Fruit fly (Drosophila melanogaster): Measurements from ENCODE around the gene CG33500.

CG33500 gene

DNA sequence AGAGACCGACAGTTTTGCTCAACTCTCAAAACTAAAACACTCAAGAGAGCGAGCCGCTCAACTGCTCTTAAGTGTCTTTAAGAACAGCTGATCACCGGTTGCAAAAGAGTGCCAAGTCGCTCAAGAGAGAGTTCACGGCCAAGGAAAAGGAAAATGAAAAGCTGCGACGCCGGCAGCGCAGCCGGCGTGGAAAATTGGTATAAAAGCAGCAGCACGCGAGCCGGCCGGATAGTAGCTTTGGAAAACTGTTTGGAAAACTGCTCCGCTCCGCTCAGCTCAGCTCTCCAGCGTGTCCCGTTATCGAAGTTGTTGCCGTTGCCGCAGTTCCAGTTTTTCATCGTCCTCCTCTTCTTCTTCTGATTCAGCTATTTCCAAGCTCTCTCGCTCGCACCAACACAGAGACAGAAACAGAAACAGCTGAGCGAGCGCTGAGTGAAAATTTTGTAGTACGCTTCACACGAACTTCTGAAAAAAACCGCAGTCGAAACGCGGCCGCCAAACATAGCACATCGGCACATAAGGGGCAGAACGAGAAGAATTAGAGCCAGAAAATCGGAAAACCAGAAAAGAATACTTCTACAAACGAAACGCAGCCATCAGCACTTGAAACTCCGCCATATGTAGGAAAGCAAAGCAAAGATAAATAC is 21.0 kb upstream of the CG33500 start, which contains the start of gene chrb (continued):
- TF ChIP-seq Sry-δ (GFP tag; optimal IDR thresholded peaks at IDR 0.05), result peak; percentile 20
- no peak for TF ChIP-seq MBD-R2 (GFP tag; IDR thresholded peaks at IDR 0.05)
- TF ChIP-seq CG10543 (GFP tag; optimal IDR thresholded peaks at IDR 0.05), result peak; percentile 74
- peak; percentile 31 to 62 for TF ChIP-seq Hr51 (GFP tag; optimal IDR thresholded peaks at IDR 0.05)
- peak; percentile 77 for TF ChIP-seq oc (tag; optimal IDR thresholded peaks at IDR 0.05)
- peak; percentile 58 for TF ChIP-seq Deaf1 (tag; optimal IDR thresholded peaks at IDR 0.05)
- no peak; the same call in 2 of the 3 replicates for TF ChIP-seq CG11093 (GFP tag; IDR thresholded peaks at IDR 0.05)
- no peak for TF ChIP-seq CG10654 (GFP tag; optimal IDR thresholded peaks at IDR 0.05)
- TF ChIP-seq eve (GFP tag; optimal IDR thresholded peaks at IDR 0.05), result no peak
- TF ChIP-seq Usf (GFP tag; optimal IDR thresholded peaks at IDR 0.05), result no peak
- no peak for TF ChIP-seq Sin3A (optimal IDR thresholded peaks at IDR 0.05)
- TF ChIP-seq salm (tag; optimal IDR thresholded peaks at IDR 0.05), result peak; percentile 38
- TF ChIP-seq Lim3 (GFP tag; IDR thresholded peaks at IDR 0.05), result no peak
- no peak for TF ChIP-seq CG7357 (GFP tag; IDR thresholded peaks at IDR 0.05)
- peak; percentile 41 for TF ChIP-seq CG17802 (tag; optimal IDR thresholded peaks at IDR 0.05)
- peak; percentile 35 for TF ChIP-seq YL-1 (GFP tag; optimal IDR thresholded peaks at IDR 0.05)
- TF ChIP-seq CG18011 (GFP tag; optimal IDR thresholded peaks at IDR 0.05), result no peak
- peak; percentile 26 for TF ChIP-seq maf-S (GFP tag; optimal IDR thresholded peaks at IDR 0.05)
- TF ChIP-seq CG2712 (tag; optimal IDR thresholded peaks at IDR 0.05), result peak; percentile 56
- TF ChIP-seq lab (GFP tag; optimal IDR thresholded peaks at IDR 0.05), result peak; percentile 79
- peak; percentile 2 for TF ChIP-seq MESR4 (GFP tag; optimal IDR thresholded peaks at IDR 0.05)
- no peak for TF ChIP-seq pan (optimal IDR thresholded peaks at IDR 0.05)
- no peak for TF ChIP-seq pan (GFP tag; optimal IDR thresholded peaks at IDR 0.05 in 1 of 2, IDR thresholded peaks at IDR 0.05 in 1 of 2)
- peak; percentile 71 for TF ChIP-seq repo (GFP tag; optimal IDR thresholded peaks at IDR 0.05)
- TF ChIP-seq Six4 (GFP tag; optimal IDR thresholded peaks at IDR 0.05), result peak; percentile 40
- no peak for TF ChIP-seq Gsc (GFP tag; IDR thresholded peaks at IDR 0.05)
- no peak for TF ChIP-seq CG8478 (optimal IDR thresholded peaks at IDR 0.05)
- peak; percentile 46 for TF ChIP-seq CG18262 (tag; optimal IDR thresholded peaks at IDR 0.05)
- TF ChIP-seq scrt (GFP tag; optimal IDR thresholded peaks at IDR 0.05), result peak; percentile 69
- TF ChIP-seq aop (GFP tag; IDR thresholded peaks at IDR 0.05), result no peak
- no peak for TF ChIP-seq sc (optimal IDR thresholded peaks at IDR 0.05)
- no peak for TF ChIP-seq sc (GFP tag; optimal IDR thresholded peaks at IDR 0.05)
- TF ChIP-seq Dref (GFP tag; IDR thresholded peaks at IDR 0.05), result no peak
- TF ChIP-seq Ravus (GFP tag; IDR thresholded peaks at IDR 0.05), result no peak
- TF ChIP-seq Xrp1 (GFP tag; IDR thresholded peaks at IDR 0.05), result peak; percentile 58; the same call in 1 of the 2 replicates
- peak; percentile 43; the same call in 1 of the 3 replicates for TF ChIP-seq CG16813 (GFP tag; IDR thresholded peaks at IDR 0.05; ENCODE audit: partially characterized antibody)
- TF ChIP-seq CG9876 (GFP tag; optimal IDR thresholded peaks at IDR 0.05), result peak; percentile 47
- peak; percentile 18; the same call in 1 of the 2 replicates for TF ChIP-seq lmd (GFP tag; IDR thresholded peaks at IDR 0.05)
- TF ChIP-seq insv (GFP tag; optimal IDR thresholded peaks at IDR 0.05), result peak in 1 of 2 experiments; percentile 39
- no peak for TF ChIP-seq CG30020 (tag; optimal IDR thresholded peaks at IDR 0.05)
- TF ChIP-seq Drgx (GFP tag; IDR thresholded peaks at IDR 0.05), result peak; percentile 71
- TF ChIP-seq unc-4 (GFP tag; IDR thresholded peaks at IDR 0.05; ENCODE audit: partially characterized antibody), result peak; percentile 51
- peak; percentile 50; the same call in 2 of the 3 replicates for TF ChIP-seq knrl (GFP tag; IDR thresholded peaks at IDR 0.05; ENCODE audit: partially characterized antibody)
- TF ChIP-seq Bteb2 (GFP tag; optimal IDR thresholded peaks at IDR 0.05), result no peak
- peak; percentile 59 for TF ChIP-seq ewg (GFP tag; optimal IDR thresholded peaks at IDR 0.05)
- TF ChIP-seq CG3163 (GFP tag; optimal IDR thresholded peaks at IDR 0.05), result peak; percentile 99
- TF ChIP-seq sens-2 (GFP tag; IDR thresholded peaks at IDR 0.05), result 0 out of 2 replicates have a peak, but pooled peaks have one; percentile 8
- TF ChIP-seq CG7987 (GFP tag; optimal IDR thresholded peaks at IDR 0.05), result peak; percentile 72
- TF ChIP-seq CG12071 (GFP tag; optimal IDR thresholded peaks at IDR 0.05), result peak; percentile 65
- no peak for TF ChIP-seq B-H2 (GFP tag; optimal IDR thresholded peaks at IDR 0.05)
- TF ChIP-seq slp2 (GFP tag; optimal IDR thresholded peaks at IDR 0.05), result peak; percentile 40

Measured in whole organism, embryonic.